Worm (Caenorhabditis elegans): ENCODE measurements around the gene nhr-13.

The nhr-13 gene

DNA sequence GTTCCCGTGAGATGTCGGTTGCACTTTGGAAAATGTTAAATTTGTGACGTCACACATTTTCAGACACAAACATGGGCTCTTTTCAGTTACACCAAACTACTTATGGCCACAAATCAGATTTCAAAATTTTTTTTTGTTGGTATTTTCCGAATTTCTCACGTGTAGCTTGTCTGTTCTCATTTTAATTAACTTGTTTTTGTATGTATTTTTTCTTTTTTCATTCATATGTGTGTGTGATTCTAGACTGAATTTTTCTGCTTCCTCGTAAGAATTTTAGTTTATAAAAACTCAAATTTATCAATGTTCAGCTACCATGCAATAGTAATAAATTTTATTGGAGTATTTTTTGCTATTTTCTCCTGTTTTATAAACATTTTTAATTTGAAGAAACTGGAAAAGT lies 35.5 kb upstream of the nhr-13 start, which contains the start of gene srbc-22:
TSS of gene srbc-22 (plus strand) at position 301 of the 400 bp plus-strand sequence.
- TF ChIP-seq ztf-4 (tag; optimal IDR thresholded peaks at IDR 0.05), result no peak
- TF ChIP-seq nfya-1 (tag; optimal IDR thresholded peaks at IDR 0.05; ENCODE audit: insufficient read depth), result no peak
- no peak for TF ChIP-seq nhr-237 (tag; optimal IDR thresholded peaks at IDR 0.05)
- no peak for TF ChIP-seq fkh-2 (tag; optimal IDR thresholded peaks at IDR 0.05)
- no peak for TF ChIP-seq ztf-11 (tag; optimal IDR thresholded peaks at IDR 0.05)
- TF ChIP-seq nhr-67 (tag; optimal IDR thresholded peaks at IDR 0.05), result no peak
- TF ChIP-seq nhr-11 (tag; optimal IDR thresholded peaks at IDR 0.05), result no peak
- TF ChIP-seq ZK546.5 (tag; optimal IDR thresholded peaks at IDR 0.05), result no peak
- no peak for TF ChIP-seq ama-1 (optimal IDR thresholded peaks at IDR 0.05)
- no peak for TF ChIP-seq egl-27 (tag; optimal IDR thresholded peaks at IDR 0.05)
- TF ChIP-seq nhr-12 (tag; optimal IDR thresholded peaks at IDR 0.05), result no peak
- no peak for TF ChIP-seq R02D3.7 (tag; optimal IDR thresholded peaks at IDR 0.05)
- TF ChIP-seq skn-1 (tag; optimal IDR thresholded peaks at IDR 0.05), result no peak
- TF ChIP-seq eor-1 (tag; optimal IDR thresholded peaks at IDR 0.05), result no peak
- TF ChIP-seq aly-2 (tag; optimal IDR thresholded peaks at IDR 0.05), result no peak
- no peak for TF ChIP-seq elt-3 (tag; optimal IDR thresholded peaks at IDR 0.05)
- TF ChIP-seq pqm-1 (tag; optimal IDR thresholded peaks at IDR 0.05), result no peak
- TF ChIP-seq lin-39 (tag; optimal IDR thresholded peaks at IDR 0.05), result no peak
- no peak for TF ChIP-seq elt-1 (tag; optimal IDR thresholded peaks at IDR 0.05)

- TF ChIP-seq ama-1 (optimal IDR thresholded peaks at IDR 0.05) (no peak), ceh-16 (tag; optimal IDR thresholded peaks at IDR 0.05) (no peak), eor-1 (tag; optimal IDR thresholded peaks at IDR 0.05) (no peak), aly-2 (tag; optimal IDR thresholded peaks at IDR 0.05) (no peak), ceh-9 (tag; optimal IDR thresholded peaks at IDR 0.05) (no peak), snpc-4 (tag; optimal IDR thresholded peaks at IDR 0.05) (no peak), elt-2 (tag; optimal IDR thresholded peaks at IDR 0.05) (no peak)
Observed at ce11 chrV:2159331-2159730, 33.0 kb upstream of the nhr-13 start, which contains the start of gene C45H4.14. TSS of gene C45H4.14 (minus strand) at chrV:2159431.

DNA sequence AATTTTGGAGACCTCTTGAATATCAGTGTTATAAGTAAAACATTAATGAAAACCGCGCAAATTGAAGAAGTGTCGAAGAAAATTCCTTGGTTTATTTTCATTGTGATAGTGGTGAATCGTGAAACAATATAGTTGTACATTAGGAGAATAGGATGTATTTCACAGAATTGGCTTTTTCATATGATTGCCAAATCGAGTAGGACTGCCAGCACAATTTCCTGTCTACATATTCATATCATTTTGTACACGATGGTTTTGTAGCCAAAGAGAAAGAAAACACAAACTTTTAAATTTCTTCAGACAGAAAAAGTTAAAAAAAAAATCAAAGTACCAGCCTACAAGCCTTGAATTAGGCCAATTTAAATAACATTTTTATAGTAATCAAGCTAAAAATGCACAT lies 28.6 kb upstream of the nhr-13 start, which contains the start of gene str-255:
TSS of gene str-255 (minus strand) at position 101 of the 400 bp plus-strand sequence.
- no peak for TF ChIP-seq elt-1 (tag; optimal IDR thresholded peaks at IDR 0.05)
- no peak for TF ChIP-seq ama-1 (optimal IDR thresholded peaks at IDR 0.05)
- TF ChIP-seq ceh-82 (tag; optimal IDR thresholded peaks at IDR 0.05), result no peak
- no peak for TF ChIP-seq sea-2 (GFP tag; optimal IDR thresholded peaks at IDR 0.05)

DNA sequence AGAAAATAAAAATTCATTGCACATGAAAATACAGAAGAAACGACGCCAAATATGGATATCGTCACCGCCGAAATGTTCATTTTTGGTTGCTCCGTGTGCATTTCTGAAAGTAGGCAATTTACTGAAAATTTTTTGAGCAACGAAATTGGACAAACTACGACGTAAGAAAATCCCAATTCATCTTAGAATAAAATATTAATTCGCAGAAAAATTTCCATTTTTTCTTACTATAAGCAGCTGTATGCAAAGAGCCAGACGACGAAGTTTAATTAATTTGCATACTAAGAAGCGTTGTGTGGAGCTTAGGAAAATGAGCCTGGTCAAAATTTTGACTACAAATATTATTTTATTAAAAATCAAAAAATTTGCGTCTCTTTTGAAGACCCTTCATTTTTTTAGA lies 25.6 kb upstream of the nhr-13 start, which contains the start of gene srbc-19:
TSS of gene srbc-19 (minus strand) at position 101 of the 400 bp plus-strand sequence.
- TF ChIP-seq nhr-67 (tag; optimal IDR thresholded peaks at IDR 0.05) (no peak), lin-15B (tag; optimal IDR thresholded peaks at IDR 0.05) (no peak), daf-12 (tag; optimal IDR thresholded peaks at IDR 0.05) (no peak), ceh-9 (tag; optimal IDR thresholded peaks at IDR 0.05) (no peak), nhr-11 (tag; optimal IDR thresholded peaks at IDR 0.05) (no peak), lin-39 (tag; optimal IDR thresholded peaks at IDR 0.05) (no peak), egl-27 (tag; optimal IDR thresholded peaks at IDR 0.05) (no peak), zag-1 (tag; optimal IDR thresholded peaks at IDR 0.05) (no peak), ztf-11 (tag; optimal IDR thresholded peaks at IDR 0.05) (no peak)

DNA sequence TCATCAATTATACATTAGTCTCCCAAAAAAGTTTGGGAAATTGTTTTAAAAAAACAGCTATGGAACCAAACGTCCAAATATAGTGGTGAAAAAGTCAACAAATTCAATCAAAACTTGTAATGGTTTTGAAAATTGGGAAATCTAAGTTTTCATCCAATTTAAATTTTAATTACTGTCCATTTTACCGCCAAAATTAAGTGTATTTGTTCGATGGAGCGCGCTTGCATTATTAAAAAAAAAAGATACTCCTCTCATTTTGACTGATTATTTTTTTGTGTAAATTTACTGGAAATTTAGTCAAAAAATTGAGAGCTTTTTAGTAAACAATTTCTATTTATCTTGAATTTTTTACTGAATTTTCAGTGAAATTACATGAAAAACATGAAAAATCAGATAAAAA lies 17.8 kb upstream of the nhr-13 start:
- TF ChIP-seq mdl-1 (tag; optimal IDR thresholded peaks at IDR 0.05), result no peak

ce11 chrV:2175242-2175641 lies 17.0 kb upstream of the nhr-13 start, which contains the start of gene C45H4.18:
TSS of gene C45H4.18 (plus strand) at chrV:2175542.
- TF ChIP-seq ama-1 (optimal IDR thresholded peaks at IDR 0.05) (no peak), tbx-2 (tag; optimal IDR thresholded peaks at IDR 0.05) (no peak), nhr-28 (tag; optimal IDR thresholded peaks at IDR 0.05) (no peak), elt-2 (tag; optimal IDR thresholded peaks at IDR 0.05) (no peak), daf-12 (tag; optimal IDR thresholded peaks at IDR 0.05) (no peak), ceh-28 (tag; optimal IDR thresholded peaks at IDR 0.05) (no peak), egl-27 (tag; optimal IDR thresholded peaks at IDR 0.05) (no peak), pqm-1 (tag; optimal IDR thresholded peaks at IDR 0.05) (no peak), sea-2 (GFP tag; optimal IDR thresholded peaks at IDR 0.05) (no peak), mdl-1 (tag; optimal IDR thresholded peaks at IDR 0.05) (no peak), ceh-16 (tag; optimal IDR thresholded peaks at IDR 0.05) (no peak), unc-39 (tag; optimal IDR thresholded peaks at IDR 0.05) (no peak), nhr-77 (tag; optimal IDR thresholded peaks at IDR 0.05) (no peak)
